Worm (Caenorhabditis elegans) whole organism, early embryonic: Measurements from ENCODE around the gene lmtr-3.

Experiments
- B0310.2 ChIP-seq: sonication (generic microtip); optimal IDR thresholded peaks from 2 replicates; lab custom pipeline; 2016; ENCODE audit warnings: mild to moderate bottlenecking, missing genetic modification characterization, missing compliant biosample characterization
- aly-1 ChIP-seq: sonication (generic microtip); optimal IDR thresholded peaks from 2 replicates; lab custom pipeline; 2016; ENCODE audit warnings: missing genetic modification characterization, missing compliant biosample characterization
- ama-1 ChIP-seq: fragments of 150-350 bp; optimal IDR thresholded peaks from 2 replicates; lab custom pipeline; 2014
- ceh-36 ChIP-seq: sonication (generic microtip); optimal IDR thresholded peaks from 2 replicates; lab custom pipeline; 2016; ENCODE audit warnings: missing genetic modification characterization, inconsistent platforms, missing compliant biosample characterization
- flt-1 ChIP-seq: fragments of 200-800 bp; sonication (Bioruptor generic); IDR thresholded peaks from 2 replicates; pipeline ENCODE4 v1.3.6; 2022; ENCODE audit warnings: missing genetic modification characterization, missing compliant biosample characterization
- hmbx-1 ChIP-seq: sonication (generic microtip); optimal IDR thresholded peaks from 2 replicates; lab custom pipeline; 2016; ENCODE audit warnings: mild to moderate bottlenecking, missing genetic modification characterization, missing compliant biosample characterization
- hnd-1 ChIP-seq: sonication (generic microtip); optimal IDR thresholded peaks from 2 replicates; lab custom pipeline; 2016; ENCODE audit warnings: missing genetic modification characterization, missing compliant biosample characterization
- pes-1 ChIP-seq: fragments of 200-800 bp; sonication (Bioruptor generic); IDR thresholded peaks from 2 replicates; pipeline ENCODE4 v1.3.6; 2022; ENCODE audit warnings: missing genetic modification reagents, missing genetic modification characterization, missing compliant biosample characterization
- scrt-1 ChIP-seq: fragments of 200-800 bp; sonication (Bioruptor generic); IDR thresholded peaks from 2 replicates; pipeline ENCODE4 v1.3.6; 2022; ENCODE audit warnings: missing genetic modification characterization, missing compliant biosample characterization
- sea-1 ChIP-seq: fragments of 200-800 bp; sonication (Bioruptor generic); conservative IDR thresholded peaks from 2 replicates; pipeline ENCODE4 v1.3.6; 2022; ENCODE audit warnings: missing genetic modification characterization, missing compliant biosample characterization
- tbx-11 ChIP-seq: fragments of 200-800 bp; sonication (Bioruptor generic); IDR thresholded peaks from 2 replicates; pipeline ENCODE4 v1.3.6; 2022; ENCODE audit warnings: missing genetic modification characterization, missing compliant biosample characterization
- tra-4 ChIP-seq: sonication (generic microtip); optimal IDR thresholded peaks from 2 replicates; lab custom pipeline; 2017; ENCODE audit warnings: missing genetic modification characterization, missing compliant biosample characterization

DNA sequence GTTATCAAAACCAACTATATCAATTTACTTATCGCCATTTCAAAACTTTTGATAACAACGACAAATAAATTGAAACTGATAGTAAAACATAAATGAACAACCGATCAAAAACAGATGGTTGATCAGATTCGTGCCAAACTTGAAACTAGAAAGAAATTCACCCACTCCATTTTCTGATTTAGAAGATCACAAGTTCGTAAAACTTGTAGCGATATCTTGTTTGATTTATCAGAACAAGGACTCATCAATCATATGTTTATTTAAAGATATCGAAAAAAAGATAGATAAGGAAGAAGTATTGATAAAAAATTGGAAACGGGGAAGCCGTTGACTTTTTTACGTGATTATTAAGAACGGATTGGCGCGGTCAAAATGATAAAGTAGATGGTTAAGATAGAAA is 36.9 kb upstream of the lmtr-3 start:
- TF ChIP-seq ama-1 (lab: Kevin White, UChicago) (no peak), pes-1 (no peak), sea-1 (no peak), hnd-1 (tag; lab: Kevin White, UChicago) (no peak), hmbx-1 (tag; lab: Kevin White, UChicago) (no peak), flt-1 (GFP tag; lab: Robert Waterston, UW) (no peak), tra-4 (tag; lab: Kevin White, UChicago) (no peak), aly-1 (no peak), scrt-1 (GFP tag; lab: Robert Waterston, UW) (no peak), B0310.2 (tag; lab: Kevin White, UChicago) (no peak), ceh-36 (tag; lab: Kevin White, UChicago) (no peak), tbx-11 (GFP tag; lab: Robert Waterston, UW) (no peak)
